Worm (Caenorhabditis elegans): ENCODE results near the gene Y7A5A.9.

ce11 chrX:15784570-15784969 is 42.4 kb upstream of the Y7A5A.9 start, which contains the start of gene Y7A5A.3:
- TF ChIP-seq W03F9.2 (tag; optimal IDR thresholded peaks at IDR 0.05) = no peak
- no peak for TF ChIP-seq him-1 (tag; optimal IDR thresholded peaks at IDR 0.05)
- no peak for TF ChIP-seq dao-5 (tag; optimal IDR thresholded peaks at IDR 0.05)
